Worm (Caenorhabditis elegans): ENCODE results near the gene bed-2.

ce11 chrIII:11481309-11481845 is 10.8 kb upstream of the bed-2 start:
- no peak for TF ChIP-seq nhr-25 (tag; optimal IDR thresholded peaks at IDR 0.05)
- TF ChIP-seq unc-62 (GFP tag; optimal IDR thresholded peaks at IDR 0.05) = no peak
- no peak for TF ChIP-seq aly-2 (tag; optimal IDR thresholded peaks at IDR 0.05)
- TF ChIP-seq unc-39 (tag; optimal IDR thresholded peaks at IDR 0.05) = no peak
- TF ChIP-seq ceh-82 (tag; optimal IDR thresholded peaks at IDR 0.05) = no peak
- TF ChIP-seq lin-13 (GFP tag; optimal IDR thresholded peaks at IDR 0.05) = no peak
